Fruit fly (Drosophila melanogaster) whole organism, embryonic: ENCODE results near the gene plx.

Experiments used
- CG12219 ChIP-seq: fragments of 200-800 bp; sonication (Bioruptor generic); optimal IDR thresholded peaks from 3 replicates; lab custom pipeline; 2018; ENCODE audit warnings: missing biosample characterization, mild to moderate bottlenecking, missing genetic modification characterization
- CG14965 ChIP-seq: fragments of 200-800 bp; sonication (Bioruptor generic); optimal IDR thresholded peaks from 2 replicates; lab custom pipeline; 2016; ENCODE audit warnings: missing biosample characterization, missing genetic modification characterization, borderline replicate concordance
- CG16863 ChIP-seq: fragments of 200-800 bp; sonication (Bioruptor generic); optimal IDR thresholded peaks from 3 replicates; lab custom pipeline; 2016; ENCODE audit warnings: missing biosample characterization, missing genetic modification characterization
- Pdp1 ChIP-seq, 2 experiments: fragments of 200-800 bp; sonication (Bioruptor generic); optimal IDR thresholded peaks; 3 replicates each; lab custom pipeline; 2016; ENCODE audit warnings: missing biosample characterization in 2 of 2, missing genetic modification characterization in 2 of 2, mild to moderate bottlenecking in 1 of 2, moderate library complexity in 1 of 2
- Rx ChIP-seq: fragments of 200-800 bp; sonication (Bioruptor generic); IDR thresholded peaks from 2 replicates; pipeline ENCODE4 v1.3.6; 2022; ENCODE audit warnings: missing biosample characterization, missing genetic modification characterization
- Sin3A ChIP-seq: fragments of >200 bp; optimal IDR thresholded peaks from 2 replicates; lab custom pipeline; 2018
- crc ChIP-seq: fragments of 200-800 bp; sonication (Bioruptor generic); optimal IDR thresholded peaks from 2 replicates; lab custom pipeline; 2016; ENCODE audit warnings: missing biosample characterization, missing genetic modification characterization
- kay ChIP-seq: fragments of 200-800 bp; sonication (Bioruptor generic); optimal IDR thresholded peaks from 2 replicates; lab custom pipeline; 2016; ENCODE audit warnings: missing biosample characterization, missing genetic modification characterization
- knrl ChIP-seq: fragments of 200-800 bp; sonication (Bioruptor generic); IDR thresholded peaks from 3 replicates; pipeline ENCODE4 v1.3.6; 2022; ENCODE audit warnings: missing biosample characterization, missing genetic modification characterization; ENCODE audit not compliant: partially characterized antibody
- sd ChIP-seq: fragments of 200-800 bp; sonication (Bioruptor generic); optimal IDR thresholded peaks from 3 replicates; lab custom pipeline; 2018; ENCODE audit warnings: missing biosample characterization, mild to moderate bottlenecking, missing genetic modification characterization, moderate library complexity
- tio ChIP-seq: fragments of 200-800 bp; sonication (Bioruptor generic); optimal IDR thresholded peaks from 2 replicates; lab custom pipeline; 2017; ENCODE audit warnings: missing biosample characterization, missing genetic modification characterization, inconsistent platforms
- usp ChIP-seq: fragments of >200 bp; optimal IDR thresholded peaks from 2 replicates; lab custom pipeline; 2017; ENCODE audit warnings: missing biosample characterization, missing genetic modification characterization

dm6 chr3R:5671265-5671663 lies 14.4 kb upstream of the plx start:
- TF ChIP-seq knrl (GFP tag; lab: Robert Waterston, UW) (no peak), kay (GFP tag; lab: Kevin White, UChicago) (no peak), sd (tag; lab: Kevin White, UChicago) (no peak), CG14965 (GFP tag; lab: Kevin White, UChicago) (no peak), tio (GFP tag; lab: Kevin White, UChicago) (no peak), usp (no peak), Pdp1 (GFP tag; optimal IDR thresholded peaks at IDR 0.05; lab: Kevin White, UChicago) (peak in 1 of 2 experiments; percentile 41), crc (GFP tag; lab: Kevin White, UChicago) (no peak), CG16863 (GFP tag; lab: Kevin White, UChicago) (no peak), CG12219 (GFP tag; lab: Kevin White, UChicago) (no peak), Sin3A (no peak), Rx (GFP tag; lab: Robert Waterston, UW) (no peak)
